Comparison of ENCODE assay signal across 2 fruit fly cellular contexts in genomic region chr3R:13819037-13819436, dm6.
TF ChIP-seq lines count a peak whose summit lies in the region.

No protein-coding gene starts in this region.

TF ChIP-seq in whole organism, adult, 20 proteins besides CTCF, POLR2A, EP300 and RAD21 (continued from another document):
- no peak for TF ChIP-seq tj (GFP tag; optimal IDR thresholded peaks at IDR 0.05; lab: Kevin White, UChicago)
- peak; percentile 30 for TF ChIP-seq CG7101 (tag; optimal IDR thresholded peaks at IDR 0.05; lab: Kevin White, UChicago)

TF ChIP-seq in whole organism, embryonic, 481 proteins besides CTCF, POLR2A, EP300 and RAD21 (continued from another document):
- 0 out of 3 replicates have a peak, but pooled peaks have one; percentile 26 for TF ChIP-seq ci (GFP tag; IDR thresholded peaks at IDR 0.05; lab: Robert Waterston, UW)
- TF ChIP-seq slbo (GFP tag; IDR thresholded peaks at IDR 0.05; lab: Robert Waterston, UW): 0 out of 2 replicates have a peak, but pooled peaks have one; percentile 26
- TF ChIP-seq Drgx (GFP tag; IDR thresholded peaks at IDR 0.05; lab: Robert Waterston, UW): 0 out of 2 replicates have a peak, but pooled peaks have one; percentile 20
- TF ChIP-seq CG15514 (GFP tag; optimal IDR thresholded peaks at IDR 0.05; lab: Kevin White, UChicago): peak; percentile 19
- no peak for TF ChIP-seq CG13775 (GFP tag; optimal IDR thresholded peaks at IDR 0.05; lab: Kevin White, UChicago)
